Fruit fly (Drosophila melanogaster) ovary, adult (tissue): ENCODE results near the gene spn-E.
A peak's percentile ranks its signal among the peaks of the same experiment; 100 is the strongest.

Experiments
- CG17801 ChIP-seq: fragments of 200-800 bp; optimal IDR thresholded peaks from 2 replicates; lab custom pipeline; 2019; ENCODE audit warnings: missing biosample characterization, mild to moderate bottlenecking, missing genetic modification characterization, moderate library complexity; ENCODE audit not compliant: partially characterized antibody

The spn-E gene

DNA sequence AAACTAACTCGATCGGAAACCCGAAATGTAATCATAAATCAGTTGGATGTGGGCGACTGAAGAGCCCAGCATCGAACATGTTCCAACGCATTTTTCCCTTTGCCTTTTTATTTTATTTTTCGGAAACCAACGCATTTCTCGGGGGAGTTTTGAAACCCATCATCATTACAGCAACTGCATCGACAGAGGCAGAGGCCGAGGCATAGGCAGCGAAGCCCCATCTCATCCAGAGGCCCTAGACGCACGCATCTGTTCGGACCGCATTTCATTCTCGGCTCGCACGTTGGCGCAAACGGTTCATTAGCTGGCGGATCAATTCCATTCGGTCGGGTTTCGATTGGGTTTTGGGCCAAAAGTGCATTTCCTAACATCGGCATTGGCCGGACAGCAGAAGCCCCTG, 11.7 kb upstream of the spn-E start, which contains the start of gene CG4576:
Gene CG4576, plus strand, starts transcription at position 227 of the 400 bp plus-strand sequence.
- no peak for TF ChIP-seq CG17801 (GFP tag; lab: Kevin White, UChicago)

DNA sequence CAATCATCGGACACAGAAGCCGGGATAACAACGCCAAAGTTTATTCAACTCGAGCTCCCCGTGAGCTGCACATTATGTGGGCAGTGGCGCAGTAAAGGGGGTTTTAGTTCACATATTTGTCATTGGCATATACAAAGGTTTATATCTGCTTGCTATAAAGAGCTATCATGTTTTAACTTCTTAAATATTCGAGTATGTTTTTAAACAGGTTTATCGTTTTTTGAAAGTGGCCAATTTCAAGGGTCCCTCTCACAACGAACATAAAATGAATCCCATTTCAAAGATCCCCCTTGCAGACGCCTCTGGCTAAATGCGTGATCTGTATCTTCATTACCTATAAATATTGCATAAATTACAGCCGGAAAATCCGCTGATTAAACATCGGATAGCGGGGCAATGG, 9.7 kb upstream of the spn-E start:
- TF ChIP-seq CG17801 (GFP tag; lab: Kevin White, UChicago) = no peak

DNA sequence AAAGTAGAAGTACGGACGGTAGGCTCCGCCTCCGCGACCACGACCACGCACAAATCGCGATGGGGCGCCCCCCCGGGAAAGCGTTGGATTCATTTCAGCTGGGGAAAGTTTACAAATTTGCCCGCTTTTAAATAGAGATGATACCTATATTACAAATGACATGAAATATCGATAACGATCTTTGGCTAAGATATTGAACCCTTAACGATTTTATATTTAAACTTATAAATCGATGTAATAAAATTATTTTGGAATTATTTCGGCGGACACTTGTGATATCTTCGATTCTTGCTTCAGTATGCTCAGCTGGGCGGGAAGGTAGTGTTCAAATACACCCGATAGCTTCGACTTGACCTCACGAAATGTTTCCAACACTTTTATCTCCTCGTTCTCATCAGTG, 4.7 kb upstream of the spn-E start, which contains the start of gene rec:
Gene rec, minus strand, starts transcription at position 108 of the 400 bp plus-strand sequence.
- TF ChIP-seq CG17801 (GFP tag; lab: Kevin White, UChicago) = no peak

DNA sequence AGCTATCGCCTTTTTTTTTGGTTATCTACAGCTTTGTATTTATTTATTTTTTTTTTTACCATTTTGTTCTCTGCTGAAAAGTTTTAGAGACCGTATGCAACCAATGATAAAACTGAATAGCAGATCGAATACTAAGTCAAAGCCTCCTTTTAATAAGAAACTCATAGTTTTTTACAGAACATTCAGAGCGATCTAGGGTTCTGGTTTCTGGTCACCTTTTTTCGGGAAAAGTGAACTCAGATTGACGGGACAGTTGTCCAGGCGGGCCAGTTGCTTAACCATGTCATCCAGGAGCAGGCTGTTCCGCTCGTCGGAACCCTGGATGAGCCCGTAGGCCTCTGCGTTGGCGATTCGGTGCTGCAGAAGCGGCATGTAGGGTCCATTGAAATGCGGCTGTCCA, 3.9 kb upstream of the spn-E start, which contains the start of gene CG43318:
Gene CG43318, minus strand, starts transcription at position 101 of the 400 bp plus-strand sequence.
- no peak for TF ChIP-seq CG17801 (GFP tag; lab: Kevin White, UChicago)

DNA sequence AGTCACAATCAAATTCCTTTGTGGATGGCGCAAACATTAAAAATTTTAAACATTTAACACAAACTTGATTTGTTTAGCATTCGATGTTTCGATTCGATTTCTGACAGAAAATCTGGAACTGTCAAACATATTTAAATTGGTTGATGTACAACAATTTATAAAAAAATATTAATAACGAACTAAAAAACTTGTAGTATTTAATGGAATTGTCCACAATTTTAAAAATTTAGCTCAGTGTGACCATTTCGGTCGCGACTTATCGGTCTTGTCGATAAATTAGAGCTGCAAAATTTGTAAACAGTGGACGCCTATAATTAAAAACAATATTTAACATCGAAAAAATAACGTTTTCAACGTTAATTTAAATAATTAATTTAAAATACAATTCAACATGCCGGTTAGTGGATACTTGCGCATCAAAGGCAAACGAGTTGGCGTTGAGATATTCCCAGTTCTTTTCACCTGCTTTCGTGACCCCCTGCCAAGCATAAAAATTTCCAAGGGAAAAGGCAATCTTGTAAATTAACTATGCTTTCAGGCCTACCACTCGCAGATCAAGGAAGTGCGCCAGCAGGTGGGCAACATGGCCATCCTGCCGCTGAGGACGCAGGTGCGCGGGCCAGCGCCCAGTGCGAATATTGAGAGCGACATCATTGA, 2.7 kb upstream of the spn-E start, which contains the start of the genes CG43317 and Arpc3A:
Gene CG43317, minus strand, starts transcription at position 51 of the 657 bp plus-strand sequence.
Gene Arpc3A, plus strand, starts transcription at position 274 of the 657 bp plus-strand sequence.
- TF ChIP-seq CG17801 (GFP tag; lab: Kevin White, UChicago) = no peak

DNA sequence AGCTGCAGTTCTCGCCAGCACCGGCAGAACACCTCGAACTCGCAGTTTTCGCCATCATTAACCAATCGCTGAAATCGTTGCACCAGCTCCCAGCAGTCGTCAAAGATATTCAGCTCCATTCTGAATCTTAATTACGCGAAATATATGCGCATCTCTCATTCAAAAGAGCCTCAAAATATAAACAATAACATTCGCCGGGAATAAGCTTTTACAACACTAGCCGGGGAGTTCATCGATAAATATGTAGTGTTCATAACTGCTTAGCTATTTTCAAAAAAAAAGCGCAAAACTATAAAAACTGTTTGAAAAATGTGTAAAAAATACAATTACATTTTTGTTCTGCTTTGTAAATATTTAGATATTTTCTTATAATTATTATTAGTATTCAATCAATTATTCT, 2.1 kb downstream of the spn-E start, which contains the start of gene Pbp45:
Gene Pbp45, minus strand, starts transcription at position 222 of the 400 bp plus-strand sequence.
- TF ChIP-seq CG17801 (GFP tag; lab: Kevin White, UChicago) = no peak

DNA sequence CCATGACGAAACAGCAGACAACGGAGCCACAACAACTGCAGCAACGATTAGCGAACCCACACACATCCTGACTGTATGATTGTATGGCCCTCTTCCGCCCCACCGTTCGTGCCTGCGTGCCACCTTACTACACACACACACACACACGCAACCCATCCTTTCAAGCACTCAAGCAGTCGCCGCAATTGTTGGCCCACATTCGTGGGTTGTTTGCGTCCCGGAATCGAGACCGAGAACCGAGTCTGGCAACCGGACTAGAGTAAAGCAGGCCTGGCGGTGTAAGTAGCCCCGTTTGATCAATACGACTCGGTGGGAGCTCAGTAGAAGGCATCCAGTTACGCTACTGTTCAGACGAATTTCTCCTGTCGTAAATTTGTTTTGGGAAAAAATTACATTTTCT, 9.0 kb downstream of the spn-E start, which contains the start of gene CG4546:
Gene CG4546, plus strand, starts transcription at position 301 of the 400 bp plus-strand sequence.
- no peak for TF ChIP-seq CG17801 (GFP tag; lab: Kevin White, UChicago)

DNA sequence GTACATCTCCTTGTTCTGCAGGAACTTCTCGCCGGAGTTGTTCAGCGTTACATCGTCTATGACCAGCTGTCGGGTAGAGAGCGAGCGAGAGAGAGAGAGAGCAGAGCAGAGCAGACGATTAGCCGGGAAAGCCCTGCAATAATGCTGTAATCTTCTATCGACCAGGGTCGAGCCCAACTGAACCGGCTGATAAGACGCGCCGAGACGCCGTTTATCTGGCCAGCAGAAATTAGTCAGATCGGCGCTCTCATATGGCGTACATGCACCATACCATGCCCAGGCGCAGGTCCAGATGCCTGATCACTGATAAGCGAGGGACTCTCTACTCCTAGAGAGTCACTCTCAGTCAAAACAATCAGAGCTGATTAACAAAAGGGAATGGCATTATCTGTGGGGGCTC, 14.7 kb downstream of the spn-E start:
- no peak for TF ChIP-seq CG17801 (GFP tag; lab: Kevin White, UChicago)

DNA sequence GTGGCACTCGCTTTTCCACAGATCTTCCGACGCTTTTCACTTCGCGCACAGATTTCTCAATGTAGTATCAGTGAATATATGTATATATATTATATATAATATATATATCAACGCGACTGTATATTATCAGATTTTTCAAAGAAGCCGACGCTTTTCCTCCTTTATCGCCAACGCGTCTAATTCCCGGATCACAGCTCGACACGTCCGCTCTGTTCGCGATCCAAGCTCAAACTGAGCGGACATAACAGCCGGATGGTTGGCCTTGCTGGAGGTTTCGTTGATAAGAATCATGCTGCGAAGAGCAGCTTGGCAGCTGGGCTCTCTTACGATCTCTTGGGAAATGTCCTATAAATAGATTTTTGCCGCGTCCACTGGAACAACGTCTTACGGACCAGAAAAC, 16.1 kb downstream of the spn-E start, which contains the start of gene cv-d:
Gene cv-d, minus strand, starts transcription at position 235 of the 400 bp plus-strand sequence.
- no peak for TF ChIP-seq CG17801 (GFP tag; lab: Kevin White, UChicago)

DNA sequence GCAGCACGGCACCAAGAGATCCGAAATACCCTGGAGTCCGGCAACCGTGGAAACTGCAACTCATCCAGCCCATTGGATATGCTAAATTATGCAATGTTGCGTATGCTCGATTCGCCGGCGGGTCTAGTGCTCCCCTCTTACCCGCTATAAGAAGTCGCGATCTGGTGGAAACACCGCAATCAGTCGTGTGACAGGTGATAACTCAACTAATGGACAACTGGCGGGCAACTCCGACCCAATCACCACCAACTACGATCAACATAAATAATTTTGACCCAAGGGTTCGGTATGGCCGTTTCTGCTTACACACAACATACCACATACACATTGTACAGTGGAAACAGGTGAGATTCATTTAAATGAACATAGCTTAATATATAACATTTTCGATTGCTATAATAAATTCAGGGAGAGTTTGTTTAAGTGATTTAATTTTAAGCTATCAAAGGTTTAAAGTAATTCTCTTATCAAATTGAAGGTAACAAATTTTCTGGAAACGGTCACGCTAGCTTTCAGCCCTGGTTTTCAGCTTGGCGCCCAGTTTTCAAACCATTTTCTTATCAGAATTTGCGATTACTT, 20.1 kb downstream of the spn-E start, which contains the start of gene Hmt-1:
Gene Hmt-1, minus strand, starts transcription at position 282 of the 579 bp plus-strand sequence.
- peak; percentile 42 for TF ChIP-seq CG17801 (GFP tag; lab: Kevin White, UChicago)

DNA sequence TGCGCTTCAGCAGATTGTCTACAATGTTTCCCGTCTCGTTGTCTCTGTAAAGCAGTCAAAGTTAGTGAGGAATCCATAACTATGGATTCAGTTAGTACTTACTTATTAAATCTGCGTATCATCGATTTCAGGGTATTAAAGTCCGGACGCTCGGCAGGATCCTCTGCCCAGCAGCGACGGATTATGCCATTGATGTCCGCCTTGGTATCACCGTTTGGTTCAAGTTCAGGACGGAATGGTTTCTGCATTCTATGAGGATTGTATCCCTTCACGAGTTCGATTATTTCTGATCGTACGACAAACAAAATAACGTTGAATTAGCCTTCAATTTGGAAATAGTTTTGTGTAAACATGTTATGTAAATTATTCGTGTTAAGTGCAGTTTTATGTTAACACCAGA, 22.7 kb downstream of the spn-E start, which contains the start of gene CG9632:
Gene CG9632, plus strand, starts transcription at position 301 of the 400 bp plus-strand sequence.
- no peak for TF ChIP-seq CG17801 (GFP tag; lab: Kevin White, UChicago)

DNA sequence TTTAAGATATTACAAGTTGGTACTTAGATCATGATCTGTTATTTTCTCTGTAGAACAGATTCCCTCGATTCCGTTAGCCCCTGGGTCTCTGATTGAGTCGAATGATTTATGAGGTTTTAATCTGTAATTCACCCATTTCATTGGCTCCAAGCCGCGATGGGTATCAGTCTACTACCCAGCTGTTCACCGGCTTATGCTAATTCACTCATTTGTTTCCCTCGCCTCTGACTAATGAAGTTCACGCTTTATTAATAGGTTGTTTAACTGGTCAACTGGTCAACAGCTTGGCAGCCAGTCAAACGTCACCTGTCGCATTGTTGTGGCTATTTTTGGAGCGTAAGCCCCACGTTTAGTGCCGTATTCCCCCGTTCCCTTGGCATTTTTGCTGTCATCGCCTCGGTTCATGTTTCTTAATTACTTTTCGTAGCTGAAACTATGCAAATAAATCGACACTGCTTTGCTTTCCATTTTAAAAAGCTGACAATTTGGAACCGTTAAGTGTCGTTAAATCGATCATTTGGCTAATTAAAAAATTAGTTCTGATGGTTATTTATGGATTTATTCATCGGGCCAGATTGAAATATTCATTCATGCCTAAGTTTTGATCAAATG, 35.7 kb downstream of the spn-E start:
- TF ChIP-seq CG17801 (GFP tag; lab: Kevin White, UChicago) = no peak

DNA sequence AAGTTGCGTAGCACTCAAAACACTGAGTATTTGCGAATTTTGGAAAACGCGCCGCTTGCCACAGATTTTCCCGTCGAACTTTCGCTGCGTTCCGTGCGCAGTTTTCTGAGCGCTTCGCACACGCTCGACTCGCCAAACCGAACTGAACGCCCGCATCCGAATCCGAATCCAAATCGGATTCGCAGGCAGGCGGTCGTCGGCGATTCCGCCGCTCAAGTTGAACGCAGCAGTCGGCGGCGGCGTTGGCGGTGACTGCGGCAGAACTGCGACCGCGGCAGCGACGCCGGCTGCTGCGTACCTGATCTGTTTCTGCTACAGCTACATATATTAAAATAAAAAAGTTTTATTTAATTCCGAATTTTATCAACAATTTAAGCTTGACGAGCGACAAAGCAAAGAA, 38.4 kb downstream of the spn-E start, which contains the start of gene CG31183:
Gene CG31183, minus strand, starts transcription at position 329 of the 400 bp plus-strand sequence.
- TF ChIP-seq CG17801 (GFP tag; lab: Kevin White, UChicago) = no peak

DNA sequence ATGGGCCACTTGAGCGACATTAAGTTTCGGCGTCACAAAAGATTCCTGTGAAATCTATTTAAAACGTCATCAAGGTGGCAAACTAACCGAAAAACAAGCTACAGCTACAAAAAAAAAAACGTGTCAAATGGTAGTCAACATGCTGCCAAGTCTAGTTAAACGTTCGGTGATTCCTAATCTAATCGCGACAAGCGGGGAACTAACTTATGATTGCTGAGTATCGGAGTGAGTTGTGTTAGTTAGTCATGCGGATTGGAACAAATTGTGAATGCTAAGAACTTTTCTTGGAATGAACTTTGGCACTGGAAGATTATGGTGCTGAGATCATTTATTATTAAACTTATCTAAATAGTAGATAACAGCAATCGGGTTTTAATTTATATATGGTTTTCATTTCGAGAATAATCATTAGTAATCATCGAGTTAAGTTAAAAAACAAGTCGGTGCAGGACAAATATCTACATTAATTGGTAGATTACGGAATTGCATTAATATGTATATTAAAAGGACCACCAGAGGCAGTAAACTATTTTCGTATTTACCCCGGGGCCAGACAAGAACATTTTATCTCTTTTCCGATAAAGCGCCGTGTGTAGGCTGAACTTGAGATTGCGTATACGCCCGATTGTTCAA, 54.1 kb downstream of the spn-E start:
- no peak for TF ChIP-seq CG17801 (GFP tag; lab: Kevin White, UChicago)
